Worm (Caenorhabditis elegans) whole organism, late embryonic: ENCODE data around the gene C27A2.8.

Source experiments
- T23F11.4 ChIP-seq: fragments of 200-800 bp; sonication (Bioruptor generic); optimal IDR thresholded peaks from 2 replicates; lab custom pipeline; 2018; ENCODE audit warnings: mild to moderate bottlenecking, missing genetic modification characterization, missing compliant biosample characterization
- Y22D7AL.16 ChIP-seq: sonication (generic microtip); optimal IDR thresholded peaks from 2 replicates; lab custom pipeline; 2016; ENCODE audit warnings: missing genetic modification characterization, missing compliant biosample characterization
- ama-1 ChIP-seq: fragments of 150-350 bp; optimal IDR thresholded peaks from 2 replicates; lab custom pipeline; 2014
- ceh-9 ChIP-seq: sonication (generic microtip); optimal IDR thresholded peaks from 2 replicates; lab custom pipeline; 2016; ENCODE audit warnings: mild to moderate bottlenecking, missing genetic modification characterization, inconsistent platforms, missing compliant biosample characterization
- dmd-4 ChIP-seq: sonication (generic microtip); optimal IDR thresholded peaks from 2 replicates; lab custom pipeline; 2016; ENCODE audit warnings: borderline replicate concordance, missing genetic modification characterization, missing compliant biosample characterization
- dve-1 ChIP-seq: sonication (generic microtip); optimal IDR thresholded peaks from 2 replicates; lab custom pipeline; 2017; ENCODE audit warnings: antibody characterized with exemption, mild to moderate bottlenecking, missing genetic modification characterization, missing compliant biosample characterization
- elt-2 ChIP-seq: sonication (generic microtip); optimal IDR thresholded peaks from 2 replicates; lab custom pipeline; 2016; ENCODE audit warnings: missing genetic modification reagents, missing genetic modification characterization, missing compliant biosample characterization
- fkh-10 ChIP-seq: fragments of 150-350 bp; optimal IDR thresholded peaks from 2 replicates; lab custom pipeline; 2014; ENCODE audit warnings: missing biosample characterization, missing genetic modification reagents, missing genetic modification characterization
- npax-4 ChIP-seq: sonication (generic microtip); optimal IDR thresholded peaks from 2 replicates; lab custom pipeline; 2016; ENCODE audit warnings: missing genetic modification characterization, missing compliant biosample characterization
- rnt-1 ChIP-seq: sonication (generic microtip); optimal IDR thresholded peaks from 2 replicates; lab custom pipeline; 2016; ENCODE audit warnings: missing genetic modification characterization, missing compliant biosample characterization
- sox-2 ChIP-seq: fragments of 200-800 bp; sonication (Bioruptor generic); IDR thresholded peaks from 2 replicates; pipeline ENCODE4 v1.3.6; 2022; ENCODE audit warnings: missing genetic modification reagents, missing genetic modification characterization, missing compliant biosample characterization
- unc-55 ChIP-seq: sonication (generic microtip); optimal IDR thresholded peaks from 2 replicates; lab custom pipeline; 2017; ENCODE audit warnings: missing biosample characterization, missing genetic modification reagents, missing genetic modification characterization
- ztf-16 ChIP-seq: sonication (generic microtip); optimal IDR thresholded peaks from 2 replicates; lab custom pipeline; 2017; ENCODE audit warnings: missing genetic modification characterization, missing compliant biosample characterization

DNA sequence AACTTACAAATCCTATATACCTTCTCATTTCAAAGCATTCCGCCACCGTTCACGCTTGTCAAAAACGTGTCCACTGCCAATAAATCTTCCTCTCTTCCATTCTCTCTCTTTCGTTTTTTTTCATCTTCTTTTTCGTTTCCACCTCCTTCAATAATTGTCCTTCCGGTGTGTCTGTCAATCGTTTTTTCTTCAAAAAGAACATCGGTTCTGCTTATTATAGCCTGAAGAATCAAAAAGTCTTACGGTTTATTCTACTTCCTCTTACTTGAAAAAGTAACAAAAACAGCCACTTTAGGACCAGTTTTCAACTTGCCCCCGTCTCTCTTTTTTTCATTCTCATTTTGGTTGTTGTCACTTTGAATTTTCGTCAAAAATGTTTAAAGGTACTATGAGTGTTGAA, 18.6 kb downstream of the C27A2.8 start:
- TF ChIP-seq elt-2 (tag; lab: Kevin White, UChicago) (no peak), fkh-10 (GFP tag; lab: Kevin White, UChicago) (no peak), ceh-9 (no peak), dmd-4 (tag; lab: Kevin White, UChicago) (no peak), ztf-16 (tag; lab: Kevin White, UChicago) (no peak), ama-1 (no peak), unc-55 (GFP tag; lab: Kevin White, UChicago) (no peak), Y22D7AL.16 (tag; lab: Kevin White, UChicago) (no peak), sox-2 (no peak), dve-1 (tag; lab: Kevin White, UChicago) (no peak), npax-4 (tag; lab: Kevin White, UChicago) (no peak), rnt-1 (tag; lab: Kevin White, UChicago) (no peak), T23F11.4 (GFP tag; lab: Kevin White, UChicago) (no peak)
